Fruit fly (Drosophila melanogaster): Measurements from ENCODE around the gene CG13014.

The CG13014 gene

dm6 chrX:16587668-16588046 lies at the start of gene CG13014 (continued):
- TF ChIP-seq HLH3B (GFP tag; IDR thresholded peaks at IDR 0.05) (no peak), Atf6 (GFP tag; IDR thresholded peaks at IDR 0.05) (no peak), nmo (GFP tag; optimal IDR thresholded peaks at IDR 0.05) (no peak), Rx (GFP tag; IDR thresholded peaks at IDR 0.05) (no peak), jigr1 (GFP tag; IDR thresholded peaks at IDR 0.05) (no peak), sens-2 (GFP tag; IDR thresholded peaks at IDR 0.05) (no peak), CG10462 (GFP tag; optimal IDR thresholded peaks at IDR 0.05) (no peak)

dm6 chrX:16540802-16541346 lies 46.8 kb upstream of the CG13014 start, which contains the start of gene CG9903:
TSS of gene CG9903 (minus strand) at chrX:16540852.
- TF ChIP-seq CG5245 (GFP tag; optimal IDR thresholded peaks at IDR 0.05) = no peak
- TF ChIP-seq sug (tag; optimal IDR thresholded peaks at IDR 0.05) = peak; percentile 6
- 0 out of 2 replicates have a peak, but pooled peaks have one; percentile 13 for TF ChIP-seq sens-2 (GFP tag; IDR thresholded peaks at IDR 0.05)
- peak; percentile 17 for TF ChIP-seq exex (tag; optimal IDR thresholded peaks at IDR 0.05)
- TF ChIP-seq CG42726 (GFP tag; IDR thresholded peaks at IDR 0.05; ENCODE audit: partially characterized antibody) = no peak
- TF ChIP-seq grn (GFP tag; optimal IDR thresholded peaks at IDR 0.05) = peak; percentile 44

dm6 chrX:16547390-16547789 lies 40.3 kb upstream of the CG13014 start, which contains the start of gene CG9902:
TSS of gene CG9902 (minus strand) at chrX:16547520.
- TF ChIP-seq eyg (GFP tag; optimal IDR thresholded peaks at IDR 0.05) (no peak), gro (GFP tag; optimal IDR thresholded peaks at IDR 0.05) (peak; percentile 67), CG12659 (GFP tag; optimal IDR thresholded peaks at IDR 0.05) (peak; percentile 76), slp2 (GFP tag; optimal IDR thresholded peaks at IDR 0.05) (no peak), nerfin-2 (GFP tag; IDR thresholded peaks at IDR 0.05; ENCODE audit: partially characterized antibody) (peak; percentile 75), CG13624 (GFP tag; optimal IDR thresholded peaks at IDR 0.05) (peak; percentile 24), tx (GFP tag; optimal IDR thresholded peaks at IDR 0.05) (no peak), CG32767 (GFP tag; IDR thresholded peaks at IDR 0.05) (no peak), CG4282 (GFP tag; optimal IDR thresholded peaks at IDR 0.05) (peak; percentile 3), Blimp-1 (GFP tag; optimal IDR thresholded peaks at IDR 0.05) (no peak), HmgD (GFP tag; optimal IDR thresholded peaks at IDR 0.05) (peak; percentile 86), CG14710 (tag; optimal IDR thresholded peaks at IDR 0.05) (peak; percentile 75), Lhr (GFP tag; optimal IDR thresholded peaks at IDR 0.05) (peak; percentile 83), CG2712 (tag; optimal IDR thresholded peaks at IDR 0.05) (peak; percentile 45), chinmo (GFP tag; IDR thresholded peaks at IDR 0.05; ENCODE audit: partially characterized antibody) (peak; percentile 85; the same call in 3 of the 4 replicates), NfI (GFP tag; optimal IDR thresholded peaks at IDR 0.05) (peak; percentile 8), vvl (GFP tag; IDR thresholded peaks at IDR 0.05) (peak; percentile 73), CG5180 (GFP tag; optimal IDR thresholded peaks at IDR 0.05) (no peak), CG1024 (GFP tag; IDR thresholded peaks at IDR 0.05) (no peak), Mad (GFP tag; optimal IDR thresholded peaks at IDR 0.05) (peak; percentile 13), pho (GFP tag; optimal IDR thresholded peaks at IDR 0.05) (peak; percentile 11), CG7987 (GFP tag; optimal IDR thresholded peaks at IDR 0.05) (peak; percentile 37), CG10543 (GFP tag; optimal IDR thresholded peaks at IDR 0.05) (peak; percentile 6), crp (GFP tag; optimal IDR thresholded peaks at IDR 0.05) (peak in 1 of 2 experiments; percentile 81), BEAF-32 (GFP tag; optimal IDR thresholded peaks at IDR 0.05) (peak; percentile 88), Ets65A (GFP tag) (peak; percentile 72), prd (optimal IDR thresholded peaks at IDR 0.05) (no peak), prd (GFP tag; IDR thresholded peaks at IDR 0.05) (no peak), E2f2 (GFP tag; IDR thresholded peaks at IDR 0.05) (peak; percentile 84), CG2199 (GFP tag; IDR thresholded peaks at IDR 0.05) (peak; percentile 75; the same call in 2 of the 3 replicates), ato (GFP tag; IDR thresholded peaks at IDR 0.05; ENCODE audit: partially characterized antibody) (peak; percentile 59; the same call in 1 of the 2 replicates), Scr (GFP tag; IDR thresholded peaks at IDR 0.05; ENCODE audit: partially characterized antibody) (peak; percentile 71), CG34422 (GFP tag; IDR thresholded peaks at IDR 0.05) (peak; percentile 51; the same call in 1 of the 3 replicates), jumu (GFP tag; optimal IDR thresholded peaks at IDR 0.05) (peak; percentile 8), CG9215 (GFP tag; IDR thresholded peaks at IDR 0.05) (peak; percentile 92)

Measured in whole organism, embryonic.